Fruit fly (Drosophila melanogaster): ENCODE data around the gene Mfe2.

Gene Mfe2

dm6 chrX:16278783-16279182 is 8.0 kb downstream of the Mfe2 start (continued):
- TF ChIP-seq CG11294 (GFP tag; IDR thresholded peaks at IDR 0.05): peak; percentile 70; the same call in 1 of the 2 replicates
- peak; percentile 89 for TF ChIP-seq fd59A (GFP tag; optimal IDR thresholded peaks at IDR 0.05)
- peak; percentile 70 for TF ChIP-seq Blimp-1 (GFP tag; optimal IDR thresholded peaks at IDR 0.05)
- TF ChIP-seq CG3919 (GFP tag; optimal IDR thresholded peaks at IDR 0.05): peak; percentile 85
- TF ChIP-seq dsx (GFP tag; optimal IDR thresholded peaks at IDR 0.05; ENCODE audit: poor library complexity, severe bottlenecking): peak; percentile 86
- TF ChIP-seq Smox (GFP tag; optimal IDR thresholded peaks at IDR 0.05): peak; percentile 79
- peak; percentile 80 for TF ChIP-seq Hr39 (GFP tag; optimal IDR thresholded peaks at IDR 0.05)
- TF ChIP-seq CG16779 (tag; optimal IDR thresholded peaks at IDR 0.05): peak; percentile 82
- TF ChIP-seq CG10631 (GFP tag; optimal IDR thresholded peaks at IDR 0.05): peak; percentile 75
- TF ChIP-seq CG6792 (GFP tag; optimal IDR thresholded peaks at IDR 0.05): peak; percentile 88
- peak; percentile 79 for TF ChIP-seq esn (GFP tag; optimal IDR thresholded peaks at IDR 0.05)
- peak; percentile 75 for TF ChIP-seq CG11762 (GFP tag; optimal IDR thresholded peaks at IDR 0.05; ENCODE audit: insufficient read depth)
- no peak for TF ChIP-seq Hr38 (GFP tag; optimal IDR thresholded peaks at IDR 0.05)
- peak; percentile 71 for TF ChIP-seq Gug (GFP tag; IDR thresholded peaks at IDR 0.05)
- peak; percentile 87 for TF ChIP-seq Sox102F (GFP tag; optimal IDR thresholded peaks at IDR 0.05)
- peak; percentile 85 for TF ChIP-seq achi (GFP tag; optimal IDR thresholded peaks at IDR 0.05)
- peak; percentile 80 for TF ChIP-seq vri (GFP tag; optimal IDR thresholded peaks at IDR 0.05)
- peak; percentile 71 for TF ChIP-seq Ets21C (GFP tag; optimal IDR thresholded peaks at IDR 0.05)
- TF ChIP-seq lz (GFP tag; optimal IDR thresholded peaks at IDR 0.05): peak; percentile 78
- TF ChIP-seq CG15336 (GFP tag; IDR thresholded peaks at IDR 0.05): peak; percentile 94
- peak; percentile 87 for TF ChIP-seq topi (GFP tag; optimal IDR thresholded peaks at IDR 0.05)
- TF ChIP-seq CG4318 (GFP tag; optimal IDR thresholded peaks at IDR 0.05): peak; percentile 63
- peak; percentile 50 to 80 for TF ChIP-seq salr (GFP tag; optimal IDR thresholded peaks at IDR 0.05)
- peak; percentile 77 for TF ChIP-seq CG31627 (GFP tag; optimal IDR thresholded peaks at IDR 0.05)
- TF ChIP-seq CG32006 (GFP tag; optimal IDR thresholded peaks at IDR 0.05): peak; percentile 78
- TF ChIP-seq CG8119 (GFP tag; IDR thresholded peaks at IDR 0.05): peak; percentile 90
- TF ChIP-seq OdsH (GFP tag; optimal IDR thresholded peaks at IDR 0.05): peak; percentile 79
- peak; percentile 86 for TF ChIP-seq Sox14 (GFP tag; optimal IDR thresholded peaks at IDR 0.05)
- peak; percentile 49 for TF ChIP-seq Hr4 (GFP tag; optimal IDR thresholded peaks at IDR 0.05)
- TF ChIP-seq Eip75B (GFP tag; optimal IDR thresholded peaks at IDR 0.05): peak; percentile 78
- peak; percentile 90 for TF ChIP-seq eg (GFP tag; IDR thresholded peaks at IDR 0.05)
- peak; percentile 85 for TF ChIP-seq CG8632 (GFP tag; optimal IDR thresholded peaks at IDR 0.05)
- peak; percentile 92 for TF ChIP-seq CG1621 (tag; optimal IDR thresholded peaks at IDR 0.05)

dm6 chrX:16279340-16279941 is 8.7 kb downstream of the Mfe2 start:
- TF ChIP-seq CG3032 (tag; optimal IDR thresholded peaks at IDR 0.05): peak; percentile 87
- peak; percentile 91 for TF ChIP-seq Sox14 (GFP tag; optimal IDR thresholded peaks at IDR 0.05)
- peak; percentile 77 for TF ChIP-seq CG6854 (GFP tag; optimal IDR thresholded peaks at IDR 0.05)
- peak; percentile 75 for TF ChIP-seq CG8119 (GFP tag; IDR thresholded peaks at IDR 0.05)
- peak; percentile 95 for TF ChIP-seq lz (GFP tag; optimal IDR thresholded peaks at IDR 0.05)
- peak; percentile 89 for TF ChIP-seq CG32006 (GFP tag; optimal IDR thresholded peaks at IDR 0.05)
- peak; percentile 86 for TF ChIP-seq net (GFP tag; optimal IDR thresholded peaks at IDR 0.05)
- peak; percentile 87 for TF ChIP-seq CG11294 (GFP tag; IDR thresholded peaks at IDR 0.05)
- peak; percentile 96 for TF ChIP-seq CG6163 (GFP tag; IDR thresholded peaks at IDR 0.05)
- peak; percentile 73 for TF ChIP-seq vri (GFP tag; optimal IDR thresholded peaks at IDR 0.05)
- peak; percentile 93 for TF ChIP-seq Eip75B (GFP tag; optimal IDR thresholded peaks at IDR 0.05)
- TF ChIP-seq Hr39 (GFP tag; optimal IDR thresholded peaks at IDR 0.05): peak; percentile 95
- TF ChIP-seq topi (GFP tag; optimal IDR thresholded peaks at IDR 0.05): peak; percentile 92
- peak; percentile 65 to 79 for TF ChIP-seq salr (GFP tag; optimal IDR thresholded peaks at IDR 0.05)
- TF ChIP-seq Eip78C (GFP tag): peak; percentile 96
- peak; percentile 58 for TF ChIP-seq dac (GFP tag; optimal IDR thresholded peaks at IDR 0.05)
- TF ChIP-seq Lpt (GFP tag; optimal IDR thresholded peaks at IDR 0.05): peak; percentile 74
- peak; percentile 96 for TF ChIP-seq CG31627 (GFP tag; optimal IDR thresholded peaks at IDR 0.05)
- TF ChIP-seq CG10631 (GFP tag; optimal IDR thresholded peaks at IDR 0.05): peak; percentile 88
- TF ChIP-seq CG4318 (GFP tag; optimal IDR thresholded peaks at IDR 0.05): peak; percentile 84
- peak; percentile 83 for TF ChIP-seq fd85E (GFP tag; optimal IDR thresholded peaks at IDR 0.05)
- TF ChIP-seq cyc (GFP tag; optimal IDR thresholded peaks at IDR 0.05): peak; percentile 95
- TF ChIP-seq Sox15 (GFP tag; optimal IDR thresholded peaks at IDR 0.05): peak; percentile 95
- peak; percentile 87 for TF ChIP-seq CG10669 (GFP tag; optimal IDR thresholded peaks at IDR 0.05)
- TF ChIP-seq esn (GFP tag; optimal IDR thresholded peaks at IDR 0.05): peak; percentile 88
- TF ChIP-seq eg (GFP tag; IDR thresholded peaks at IDR 0.05): peak; percentile 96
- peak; percentile 94 for TF ChIP-seq CG7368 (GFP tag; optimal IDR thresholded peaks at IDR 0.05)
- TF ChIP-seq Ets96B (tag; optimal IDR thresholded peaks at IDR 0.05): peak; percentile 83
- peak; percentile 87 for TF ChIP-seq achi (GFP tag; optimal IDR thresholded peaks at IDR 0.05)
- TF ChIP-seq spab (GFP tag; optimal IDR thresholded peaks at IDR 0.05): peak; percentile 70
- TF ChIP-seq CG16779 (tag; optimal IDR thresholded peaks at IDR 0.05): peak; percentile 75
